Worm (Caenorhabditis elegans): ENCODE data around the gene F09E5.11.

The F09E5.11 gene

DNA sequence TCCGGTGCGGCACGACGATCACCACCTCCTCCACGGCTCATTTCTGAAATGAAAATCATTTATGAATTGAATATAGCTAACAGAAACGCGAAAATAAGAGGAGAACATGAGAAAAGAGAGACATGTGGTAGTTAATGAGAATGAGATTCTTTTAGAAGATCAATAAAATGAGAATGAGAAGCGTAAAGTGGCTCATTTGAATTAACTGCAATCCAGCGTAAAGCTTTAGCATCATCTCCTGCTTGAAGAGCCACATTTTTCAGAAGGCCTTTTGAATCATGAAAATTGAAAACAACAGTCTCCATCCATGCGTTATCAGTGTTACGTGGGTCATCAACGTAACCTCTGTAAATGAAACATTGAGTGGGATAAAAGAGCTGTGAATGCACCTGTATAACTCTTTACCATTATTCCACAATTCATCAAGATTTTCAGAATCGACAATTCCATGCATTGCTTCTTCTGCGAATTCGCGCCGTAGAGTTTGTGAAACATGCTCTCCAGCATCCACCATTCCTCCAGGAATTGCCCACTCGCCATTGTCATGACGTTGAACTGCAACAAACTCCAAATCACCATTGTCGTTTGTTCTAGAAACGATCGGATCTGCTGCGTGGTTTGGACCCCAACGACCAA lies 30.9 kb upstream of the F09E5.11 start, which contains the start of gene rsp-4:
rsp-4 (minus strand) TSS at position 51 of the 636 bp plus-strand sequence.
- TF ChIP-seq nfyb-1 (GFP tag; IDR thresholded peaks at IDR 0.05): 0 out of 2 replicates have a peak, but pooled peaks have one; percentile 36
- TF ChIP-seq B0019.2 (GFP tag; conservative IDR thresholded peaks at IDR 0.05): no peak
- no peak for TF ChIP-seq hrde-1 (tag; optimal IDR thresholded peaks at IDR 0.05; ENCODE audit: borderline replicate concordance)

DNA sequence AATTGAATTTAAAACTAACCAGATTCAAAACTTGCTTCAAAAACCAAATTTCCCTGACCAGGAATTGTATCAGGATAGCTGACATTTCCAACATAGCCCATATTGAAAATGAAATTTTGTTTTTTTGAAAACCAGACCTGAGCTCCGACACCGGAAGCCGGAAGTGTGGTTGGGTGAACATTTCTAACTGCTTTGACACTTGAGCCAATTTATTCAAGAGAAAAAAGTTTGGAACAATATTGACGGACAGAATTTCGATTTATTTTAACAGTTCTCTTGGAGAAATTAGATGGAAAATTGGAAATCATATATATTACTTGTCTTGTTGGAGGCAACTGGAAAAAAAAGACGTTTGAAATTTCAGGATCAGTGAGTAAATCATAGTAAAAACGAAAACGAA lies 29.2 kb upstream of the F09E5.11 start, which contains the start of gene ccpp-6:
ccpp-6 (minus strand) TSS at position 101 of the 400 bp plus-strand sequence.
- TF ChIP-seq F22D6.2 (tag; optimal IDR thresholded peaks at IDR 0.05) (no peak), Y79H2A.3 (GFP tag; conservative IDR thresholded peaks at IDR 0.05) (no peak), Y53G8AR.9 (GFP tag; conservative IDR thresholded peaks at IDR 0.05) (0 out of 2 replicates have a peak, but pooled peaks have one; percentile 11), him-1 (tag; optimal IDR thresholded peaks at IDR 0.05) (peak; percentile 23), hsf-1 (GFP tag; IDR thresholded peaks at IDR 0.05) (0 out of 2 replicates have a peak, but pooled peaks have one; percentile 22), madf-3 (GFP tag; IDR thresholded peaks at IDR 0.05) (0 out of 2 replicates have a peak, but pooled peaks have one; percentile 42), Y95B8A.8 (GFP tag; IDR thresholded peaks at IDR 0.05) (peak; percentile 36; the same call in 1 of the 2 replicates), gei-17 (GFP tag; optimal IDR thresholded peaks at IDR 0.05) (no peak), F39B2.1 (GFP tag; IDR thresholded peaks at IDR 0.05) (no peak), pbrm-1 (GFP tag; IDR thresholded peaks at IDR 0.05) (no peak), B0035.1 (tag; optimal IDR thresholded peaks at IDR 0.05) (no peak), ceh-40 (GFP tag; IDR thresholded peaks at IDR 0.05) (no peak), lag-1 (GFP tag; IDR thresholded peaks at IDR 0.05) (no peak), pha-4 (tag; optimal IDR thresholded peaks at IDR 0.05) (no peak), T07F8.4 (tag; optimal IDR thresholded peaks at IDR 0.05) (no peak), B0336.3 (GFP tag; IDR thresholded peaks at IDR 0.05) (peak; percentile 40; the same call in 1 of the 2 replicates)

DNA sequence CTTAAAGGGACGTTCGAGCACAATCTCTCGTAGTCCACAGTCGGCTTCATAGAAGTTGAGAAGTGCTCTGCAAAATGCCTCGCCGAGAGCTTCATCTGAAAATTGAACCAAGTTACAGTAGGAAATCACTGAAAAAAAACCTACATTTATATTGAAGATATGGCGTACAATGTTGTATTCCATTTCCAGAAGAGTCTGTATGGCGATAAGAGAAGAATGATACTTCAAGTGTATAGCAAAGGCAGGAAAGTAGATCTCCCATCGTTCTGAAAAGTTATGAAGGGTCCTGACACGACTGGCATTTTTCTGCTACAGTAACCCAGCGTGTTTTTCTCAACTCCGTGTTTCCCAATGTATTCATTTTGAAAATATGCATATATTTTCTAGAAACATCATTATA lies 26.3 kb upstream of the F09E5.11 start:
- TF ChIP-seq Y67H2A.10 (GFP tag; conservative IDR thresholded peaks at IDR 0.05): no peak
- peak; percentile 53 for TF ChIP-seq hrde-1 (tag; optimal IDR thresholded peaks at IDR 0.05; ENCODE audit: borderline replicate concordance)
- TF ChIP-seq nfyb-1 (GFP tag; IDR thresholded peaks at IDR 0.05): 0 out of 2 replicates have a peak, but pooled peaks have one; percentile 8

DNA sequence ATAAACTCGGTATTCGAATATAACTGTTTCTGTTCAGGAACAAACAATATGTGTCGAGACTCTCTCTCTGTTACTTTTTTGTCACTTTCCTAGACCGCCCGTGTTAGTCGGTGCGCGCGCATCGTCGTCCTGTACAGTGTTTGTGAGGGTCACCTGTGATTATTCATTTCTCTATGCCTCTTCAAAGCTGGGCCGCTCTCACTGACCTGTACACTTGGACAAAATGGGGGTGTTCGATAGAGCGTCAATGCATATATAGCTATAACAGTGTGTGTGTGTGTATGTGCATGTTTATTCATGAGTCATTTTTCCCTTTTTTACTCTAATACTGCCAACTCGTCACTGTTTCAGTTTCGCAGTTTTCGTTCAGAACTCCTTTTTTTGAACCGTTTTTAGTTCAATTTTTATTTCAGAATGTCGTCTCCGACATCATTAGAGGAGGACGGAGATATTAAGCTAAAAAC lies 21.7 kb upstream of the F09E5.11 start, which contains the start of gene pkc-3:
pkc-3 (plus strand) TSS at position 414 of the 464 bp plus-strand sequence.
- TF ChIP-seq F49E8.2 (tag; optimal IDR thresholded peaks at IDR 0.05; ENCODE audit: insufficient read depth) (peak; percentile 28), Y56A3A.18 (GFP tag; IDR thresholded peaks at IDR 0.05) (peak; percentile 84; the same call in 1 of the 2 replicates), bed-2 (GFP tag; IDR thresholded peaks at IDR 0.05) (no peak), egl-44 (GFP tag; IDR thresholded peaks at IDR 0.05) (peak; percentile 30; the same call in 1 of the 2 replicates), pha-4 (tag; optimal IDR thresholded peaks at IDR 0.05) (peak; percentile 54), ccch-3 (GFP tag; optimal IDR thresholded peaks at IDR 0.05) (no peak), hlh-26 (GFP tag; conservative IDR thresholded peaks at IDR 0.05) (no peak), cebp-2 (GFP tag; IDR thresholded peaks at IDR 0.05) (0 out of 2 replicates have a peak, but pooled peaks have one; percentile 31), ceh-79 (tag; optimal IDR thresholded peaks at IDR 0.05) (no peak), let-526 (GFP tag; IDR thresholded peaks at IDR 0.05) (no peak), hlh-12 (tag; optimal IDR thresholded peaks at IDR 0.05) (no peak), mcd-1 (GFP tag; IDR thresholded peaks at IDR 0.05) (peak; percentile 47; the same call in 1 of the 2 replicates), F55B11.4 (tag; optimal IDR thresholded peaks at IDR 0.05; ENCODE audit: borderline replicate concordance, insufficient read depth) (no peak), F39B2.1 (GFP tag; IDR thresholded peaks at IDR 0.05) (0 out of 2 replicates have a peak, but pooled peaks have one; percentile 54), akir-1 (GFP tag; optimal IDR thresholded peaks at IDR 0.05) (no peak), lsl-1 (GFP tag; optimal IDR thresholded peaks at IDR 0.05) (peak; percentile 44), bed-1 (GFP tag; IDR thresholded peaks at IDR 0.05) (no peak), F33H1.4 (GFP tag; IDR thresholded peaks at IDR 0.05) (peak; percentile 29; the same call in 1 of the 2 replicates), lag-1 (GFP tag; IDR thresholded peaks at IDR 0.05) (no peak), F22D6.2 (tag; optimal IDR thresholded peaks at IDR 0.05) (peak; percentile 37), Y53F4B.3 (GFP tag; IDR thresholded peaks at IDR 0.05) (no peak), rpc-1 (optimal IDR thresholded peaks at IDR 0.05) (no peak), rpc-1 (tag; optimal IDR thresholded peaks at IDR 0.05) (no peak), nfya-1 (tag; optimal IDR thresholded peaks at IDR 0.05; ENCODE audit: borderline replicate concordance, insufficient read depth) (no peak), B0035.1 (tag; optimal IDR thresholded peaks at IDR 0.05) (peak; percentile 28), nhr-90 (tag; optimal IDR thresholded peaks at IDR 0.05) (peak; percentile 70)

Data from whole organism, young adult.